Fruit fly (Drosophila melanogaster): Measurements from ENCODE around the gene Reph.

DNA sequence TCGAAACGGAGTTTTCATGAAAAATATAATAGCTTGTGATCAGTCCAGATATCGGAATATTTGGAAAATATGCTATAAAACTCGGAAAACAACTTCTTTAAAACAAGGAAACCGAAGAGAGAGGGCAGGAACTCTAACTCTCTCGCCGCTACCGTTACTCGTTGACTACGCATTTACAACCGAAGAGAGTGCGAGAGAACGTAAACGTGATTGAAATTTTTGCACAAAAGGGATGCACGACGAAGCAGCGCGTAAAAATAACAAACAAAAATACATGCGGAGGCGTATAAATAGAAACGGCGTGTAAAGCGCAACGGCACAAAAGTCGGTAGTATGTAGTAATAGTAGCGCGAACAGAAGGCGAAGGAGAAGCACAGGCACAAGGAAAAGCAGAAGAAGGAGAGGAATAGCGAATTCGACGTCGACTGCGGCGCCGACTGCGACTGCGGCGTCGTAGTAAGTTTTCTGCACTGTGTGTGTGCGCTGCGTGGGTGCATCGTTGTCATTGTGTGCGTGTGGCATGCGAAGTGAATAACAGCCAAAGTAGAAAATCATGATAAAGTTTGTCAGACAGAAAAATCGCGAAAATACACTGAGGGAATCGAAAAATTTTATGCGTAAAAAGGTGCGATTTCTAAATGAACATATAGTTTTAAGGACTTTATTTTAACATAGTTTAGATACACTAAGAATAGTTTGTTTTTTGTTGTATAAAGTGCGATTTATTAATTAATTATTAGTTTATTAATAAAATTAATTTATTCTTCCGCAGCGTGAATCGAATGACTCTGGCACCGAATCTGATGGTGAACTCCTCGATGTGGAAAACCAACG, 3.1 kb downstream of the Reph start:
- TF ChIP-seq ovo (GFP tag; optimal IDR thresholded peaks at IDR 0.05): no peak
- no peak for TF ChIP-seq CG33017 (tag; optimal IDR thresholded peaks at IDR 0.05)
- TF ChIP-seq CG14711 (tag; optimal IDR thresholded peaks at IDR 0.05): no peak
